Worm (Caenorhabditis elegans) whole organism, L4 larva: ENCODE data around the gene dod-17.

ENCODE experiments used
- F26F4.8 ChIP-seq: fragments of 200-800 bp; sonication (Bioruptor generic); conservative IDR thresholded peaks from 2 replicates; pipeline ENCODE4 v1.3.6; 2022; ENCODE audit warnings: missing genetic modification characterization, missing compliant biosample characterization
- R02D3.7 ChIP-seq: fragments of 150-350 bp; sonication (generic microtip); optimal IDR thresholded peaks from 3 replicates; lab custom pipeline; 2014; ENCODE audit warnings: missing biosample characterization, missing genetic modification characterization
- ama-1 ChIP-seq: fragments of 150-350 bp; optimal IDR thresholded peaks from 2 replicates; lab custom pipeline; 2014; ENCODE audit warnings: inconsistent platforms, mixed read lengths
- egl-27 ChIP-seq: sonication (generic microtip); optimal IDR thresholded peaks from 3 replicates; lab custom pipeline; 2017; ENCODE audit warnings: missing biosample characterization, missing genetic modification reagents, missing genetic modification characterization
- fkh-10 ChIP-seq: fragments of 150-350 bp; optimal IDR thresholded peaks from 2 replicates; lab custom pipeline; 2014; ENCODE audit warnings: missing biosample characterization, missing genetic modification reagents, missing genetic modification characterization
- hlh-30 ChIP-seq: sonication (generic microtip); optimal IDR thresholded peaks from 2 replicates; lab custom pipeline; 2017; ENCODE audit warnings: antibody characterized with exemption, mild to moderate bottlenecking, missing genetic modification characterization, missing compliant biosample characterization; ENCODE audit not compliant: insufficient read depth
- jun-1 ChIP-seq: fragments of 150-350 bp; optimal IDR thresholded peaks from 2 replicates; lab custom pipeline; 2014; ENCODE audit warnings: missing biosample characterization, missing genetic modification reagents, missing genetic modification characterization
- lin-15B ChIP-seq: fragments of 150-350 bp; sonication (generic microtip); optimal IDR thresholded peaks from 3 replicates; lab custom pipeline; 2014; ENCODE audit warnings: missing biosample characterization, missing genetic modification characterization
- nhr-11 ChIP-seq: fragments of 150-350 bp; optimal IDR thresholded peaks from 2 replicates; lab custom pipeline; 2014; ENCODE audit warnings: missing biosample characterization, missing genetic modification characterization
- nhr-77 ChIP-seq: fragments of 150-350 bp; optimal IDR thresholded peaks from 2 replicates; lab custom pipeline; 2014; ENCODE audit warnings: missing biosample characterization, missing genetic modification characterization
- unc-39 ChIP-seq: sonication (generic microtip); optimal IDR thresholded peaks from 2 replicates; lab custom pipeline; 2017; ENCODE audit warnings: missing biosample characterization, missing genetic modification characterization
- vab-7 ChIP-seq: fragments of 200-800 bp; sonication (Bioruptor generic); IDR thresholded peaks from 2 replicates; pipeline ENCODE4 v1.3.6; 2022; ENCODE audit warnings: missing genetic modification reagents, missing genetic modification characterization, missing compliant biosample characterization

- TF ChIP-seq R02D3.7 (no peak), lin-15B (tag; lab: Kevin White, UChicago) (no peak), F26F4.8 (GFP tag; lab: Robert Waterston, UW) (no peak), nhr-11 (no peak), nhr-77 (tag; lab: Kevin White, UChicago) (no peak), unc-39 (tag; lab: Kevin White, UChicago) (no peak), jun-1 (tag; lab: Kevin White, UChicago) (no peak), ama-1 (lab: Kevin White, UChicago) (no peak), egl-27 (tag; lab: Kevin White, UChicago) (no peak), fkh-10 (GFP tag; lab: Kevin White, UChicago) (no peak), hlh-30 (tag; lab: Kevin White, UChicago) (no peak), vab-7 (GFP tag; lab: Robert Waterston, UW) (no peak)
Observed at ce11 chrIV:12989355-12989754, 13.3 kb downstream of the dod-17 start, which contains the start of gene K10D11.6.
